Worm (Caenorhabditis elegans) whole organism, young adult: ENCODE data around the gene Y56A3A.41.

Source experiments
- T26A5.8 ChIP-seq: sonication (generic microtip); optimal IDR thresholded peaks from 2 replicates; lab custom pipeline; 2016; ENCODE audit warnings: missing genetic modification characterization, missing compliant biosample characterization
- cebp-1 ChIP-seq, 2 experiments: fragments of 200-800 bp in 1 of 2; sonication (Bioruptor generic) in 1 of 2; sonication (generic microtip) in 1 of 2; IDR thresholded peaks in 1 of 2; optimal IDR thresholded peaks in 1 of 2; 2 replicates each; pipeline versions ENCODE4 v1.3.6 to Lab custom; 2017 to 2022; ENCODE audit warnings: missing compliant biosample characterization in 2 of 2, missing genetic modification characterization in 2 of 2, mild to moderate bottlenecking in 1 of 2, missing genetic modification reagents in 1 of 2, moderate library complexity in 1 of 2
- cebp-2 ChIP-seq: fragments of 200-800 bp; sonication (Bioruptor generic); IDR thresholded peaks from 2 replicates; pipeline ENCODE4 v1.3.6; 2022; ENCODE audit warnings: missing genetic modification characterization, missing compliant biosample characterization
- dpl-1 ChIP-seq: fragments of 150-350 bp; optimal IDR thresholded peaks from 2 replicates; lab custom pipeline; 2014; ENCODE audit warnings: missing biosample characterization, missing genetic modification reagents, missing genetic modification characterization
- efl-1 ChIP-seq: fragments of 150-350 bp; optimal IDR thresholded peaks from 2 replicates; lab custom pipeline; 2014; ENCODE audit warnings: missing biosample characterization, missing genetic modification reagents, missing genetic modification characterization
- him-1 ChIP-seq: sonication (generic microtip); optimal IDR thresholded peaks from 2 replicates; lab custom pipeline; 2016; ENCODE audit warnings: missing genotype, missing genetic modification reagents, missing genetic modification characterization, missing compliant biosample characterization
- hlh-26 ChIP-seq: fragments of 200-800 bp; sonication (Bioruptor generic); conservative IDR thresholded peaks from 2 replicates; pipeline ENCODE4 v1.3.6; 2022; ENCODE audit warnings: missing genetic modification reagents, missing genetic modification characterization, missing compliant biosample characterization
- mes-4 ChIP-seq: sonication (generic microtip); optimal IDR thresholded peaks from 2 replicates; lab custom pipeline; 2016; ENCODE audit warnings: missing genotype, missing genetic modification characterization, missing compliant biosample characterization
- nfyb-1 ChIP-seq: fragments of 200-800 bp; sonication (Bioruptor generic); IDR thresholded peaks from 2 replicates; pipeline ENCODE4 v1.3.6; 2022; ENCODE audit warnings: missing genetic modification reagents, missing genetic modification characterization, missing compliant biosample characterization
- pha-4 ChIP-seq: fragments of 150-350 bp; sonication (generic microtip); optimal IDR thresholded peaks from 2 replicates; lab custom pipeline; 2014; ENCODE audit warnings: missing biosample characterization, missing genetic modification reagents, missing genetic modification characterization
- repo-1 ChIP-seq: sonication (generic microtip); optimal IDR thresholded peaks from 2 replicates; lab custom pipeline; 2017; ENCODE audit warnings: mild to moderate bottlenecking, missing genetic modification characterization, missing compliant biosample characterization
- snpc-4 ChIP-seq, 5 experiments: fragments of 150-350 bp in 1 of 5; sonication (generic microtip) in 4 of 5; optimal IDR thresholded peaks; 2 replicates each; lab custom pipeline; 2014 to 2018; ENCODE audit warnings: missing genetic modification characterization in 5 of 5, missing biosample characterization in 3 of 5, antibody characterized with exemption in 2 of 5, mild to moderate bottlenecking in 2 of 5, missing compliant biosample characterization in 2 of 5, missing genotype in 2 of 5, moderate library complexity in 2 of 5, missing genetic modification reagents in 1 of 5
- ztf-26 ChIP-seq: sonication (generic microtip); optimal IDR thresholded peaks from 2 replicates; lab custom pipeline; 2017; ENCODE audit warnings: missing genetic modification characterization, missing compliant biosample characterization

DNA sequence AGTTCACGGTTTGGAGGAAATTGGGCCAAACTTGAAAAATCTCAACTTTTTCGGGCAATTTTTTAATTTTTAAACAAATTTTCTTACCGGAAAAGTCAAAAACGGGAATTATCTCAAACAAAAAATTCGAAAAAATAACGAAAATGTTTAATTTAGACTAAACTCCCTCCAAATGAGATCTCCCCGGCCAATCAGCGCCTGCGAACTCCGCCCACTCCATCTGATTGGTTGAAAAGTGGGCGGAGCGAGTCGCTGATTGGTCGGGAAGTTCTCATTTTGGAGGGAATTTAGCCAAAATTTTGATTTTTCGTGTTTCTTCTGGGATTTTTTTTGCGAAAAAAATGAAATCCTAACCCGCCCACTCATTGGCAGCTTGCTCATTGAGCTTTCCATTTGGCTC, 3.8 kb upstream of the Y56A3A.41 start:
- TF ChIP-seq T26A5.8 (tag; lab: Kevin White, UChicago) (no peak), nfyb-1 (GFP tag; lab: Robert Waterston, UW) (no peak), efl-1 (no peak), cebp-1 (GFP tag; IDR thresholded peaks at IDR 0.05; lab: Robert Waterston, UW) (no peak), cebp-1 (tag; optimal IDR thresholded peaks at IDR 0.05; lab: Kevin White, UChicago) (no peak), mes-4 (tag; lab: Kevin White, UChicago) (no peak), repo-1 (tag; lab: Kevin White, UChicago) (no peak), dpl-1 (GFP tag; lab: Kevin White, UChicago) (no peak), hlh-26 (no peak), snpc-4 (GFP tag; optimal IDR thresholded peaks at IDR 0.05; lab: Kevin White, UChicago) (no peak), snpc-4 (tag; optimal IDR thresholded peaks at IDR 0.05; lab: Kevin White, UChicago) (no peak), pha-4 (tag; lab: Kevin White, UChicago) (no peak), him-1 (tag; lab: Kevin White, UChicago) (no peak), ztf-26 (tag; lab: Kevin White, UChicago) (no peak), cebp-2 (GFP tag; lab: Robert Waterston, UW) (no peak)
